Worm (Caenorhabditis elegans): ENCODE results near the gene F39D8.3.

DNA sequence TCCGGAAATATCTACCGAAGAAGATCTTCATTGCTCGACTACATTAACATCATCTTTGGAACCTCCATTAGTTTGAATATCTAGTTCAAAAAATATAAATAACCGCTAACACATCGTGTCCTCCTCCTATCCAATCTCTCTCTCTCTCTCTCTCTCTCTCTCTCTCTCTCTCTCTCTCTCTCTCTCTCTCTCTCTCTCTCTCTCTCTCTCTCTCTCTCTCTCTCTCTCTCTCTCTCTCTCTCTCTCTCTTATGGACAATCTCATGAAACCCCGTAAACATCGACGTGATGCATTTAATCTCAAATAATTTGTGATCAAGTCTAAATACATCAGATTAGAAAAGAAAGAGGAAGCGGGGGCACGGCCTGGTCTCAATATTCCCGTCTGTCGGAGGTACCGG is 38.5 kb upstream of the F39D8.3 start:
- TF ChIP-seq sup-37 (GFP tag; optimal IDR thresholded peaks at IDR 0.05) = no peak
- no peak for TF ChIP-seq nhr-77 (tag; optimal IDR thresholded peaks at IDR 0.05)
- no peak for TF ChIP-seq elt-3 (tag; optimal IDR thresholded peaks at IDR 0.05)
- no peak for TF ChIP-seq tlp-1 (tag; optimal IDR thresholded peaks at IDR 0.05)
- TF ChIP-seq ces-1 (GFP tag; optimal IDR thresholded peaks at IDR 0.05) = no peak
- no peak for TF ChIP-seq snpc-4 (tag; optimal IDR thresholded peaks at IDR 0.05)
- no peak for TF ChIP-seq mdl-1 (tag; optimal IDR thresholded peaks at IDR 0.05)
- TF ChIP-seq lin-15B (tag; optimal IDR thresholded peaks at IDR 0.05) = no peak
- TF ChIP-seq C04F5.9 (tag; optimal IDR thresholded peaks at IDR 0.05) = no peak
- TF ChIP-seq mab-9 (GFP tag; IDR thresholded peaks at IDR 0.05) = no peak
- no peak for TF ChIP-seq lin-13 (GFP tag; optimal IDR thresholded peaks at IDR 0.05)
